Fruit fly (Drosophila melanogaster) Kc167 (cell line): ENCODE data around the gene CG12071.

Source experiments
- Myc ChIP-seq: fragments of >200 bp; optimal IDR thresholded peaks from 2 replicates; lab custom pipeline; 2017; ENCODE audit warnings: missing external identifiers
- h ChIP-seq: fragments of >200 bp; optimal IDR thresholded peaks from 3 replicates; lab custom pipeline; 2018; ENCODE audit warnings: missing external identifiers
- insv ChIP-seq: fragments of >200 bp; optimal IDR thresholded peaks from 3 replicates; lab custom pipeline; 2018; ENCODE audit warnings: missing external identifiers
- psq ChIP-seq: fragments of >200 bp; optimal IDR thresholded peaks from 2 replicates; lab custom pipeline; 2017; ENCODE audit warnings: missing external identifiers

dm6 chr3R:30915235-30915634 lies 34.4 kb upstream of the CG12071 start:
- TF ChIP-seq h (lab: Kevin White, UChicago) (no peak), insv (lab: Kevin White, UChicago) (no peak), psq (lab: Kevin White, UChicago) (no peak), Myc (lab: Kevin White, UChicago) (no peak)
